Worm (Caenorhabditis elegans) whole organism, L3 larva: Measurements from ENCODE around the gene rtfo-1.
A peak's percentile ranks its signal among the peaks of the same experiment; 100 is the strongest.

Experiments
- ZK546.5 ChIP-seq: sonication (generic microtip); optimal IDR thresholded peaks from 2 replicates; lab custom pipeline; 2017; ENCODE audit warnings: missing biosample characterization, missing genetic modification characterization
- aly-2 ChIP-seq: fragments of 150-350 bp; optimal IDR thresholded peaks from 2 replicates; lab custom pipeline; 2014; ENCODE audit warnings: missing biosample characterization, missing genetic modification characterization
- ama-1 ChIP-seq: fragments of 150-350 bp; optimal IDR thresholded peaks from 2 replicates; lab custom pipeline; 2018
- ceh-16 ChIP-seq: sonication (generic microtip); optimal IDR thresholded peaks from 2 replicates; lab custom pipeline; 2017; ENCODE audit warnings: missing biosample characterization, missing genetic modification characterization
- ceh-28 ChIP-seq: fragments of 150-350 bp; optimal IDR thresholded peaks from 2 replicates; lab custom pipeline; 2014; ENCODE audit warnings: missing biosample characterization, missing genetic modification reagents, missing genetic modification characterization
- ceh-82 ChIP-seq: fragments of 150-350 bp; optimal IDR thresholded peaks from 2 replicates; lab custom pipeline; 2014; ENCODE audit warnings: missing biosample characterization, missing genetic modification characterization
- ceh-9 ChIP-seq: sonication (generic microtip); optimal IDR thresholded peaks from 2 replicates; lab custom pipeline; 2018; ENCODE audit warnings: missing biosample characterization, missing genetic modification characterization
- egl-27 ChIP-seq: sonication (generic microtip); optimal IDR thresholded peaks from 4 replicates; lab custom pipeline; 2017; ENCODE audit warnings: missing biosample characterization, missing genetic modification reagents, missing genetic modification characterization
- elt-1 ChIP-seq: fragments of 150-350 bp; optimal IDR thresholded peaks from 2 replicates; lab custom pipeline; 2014; ENCODE audit warnings: missing biosample characterization, missing genetic modification characterization
- elt-2 ChIP-seq: sonication (generic microtip); optimal IDR thresholded peaks from 2 replicates; lab custom pipeline; 2016; ENCODE audit warnings: missing genetic modification reagents, mild to moderate bottlenecking, missing genetic modification characterization, missing compliant biosample characterization
- elt-3 ChIP-seq, 3 experiments: fragments of 150-350 bp in 1 of 3; sonication (generic microtip) in 2 of 3; optimal IDR thresholded peaks; 2 replicates in 2 of 3; 4 replicates in 1 of 3; lab custom pipeline; 2014 to 2017; ENCODE audit warnings: missing biosample characterization in 3 of 3, missing genetic modification characterization in 3 of 3
- eor-1 ChIP-seq, 2 experiments: fragments of 150-350 bp; optimal IDR thresholded peaks; 2 replicates each; lab custom pipeline; 2014 to 2018; ENCODE audit warnings: missing biosample characterization in 2 of 2, missing genetic modification characterization in 2 of 2
- fkh-10 ChIP-seq: sonication (generic microtip); optimal IDR thresholded peaks from 2 replicates; lab custom pipeline; 2017; ENCODE audit warnings: missing biosample characterization, missing genetic modification reagents, missing genetic modification characterization
- fkh-2 ChIP-seq: fragments of 150-350 bp; optimal IDR thresholded peaks from 2 replicates; lab custom pipeline; 2014; ENCODE audit warnings: missing biosample characterization, missing genetic modification reagents, missing genetic modification characterization
- fos-1 ChIP-seq: fragments of 150-350 bp; optimal IDR thresholded peaks from 2 replicates; lab custom pipeline; 2014; ENCODE audit warnings: missing biosample characterization, missing genetic modification characterization
- jun-1 ChIP-seq: fragments of 150-350 bp; optimal IDR thresholded peaks from 2 replicates; lab custom pipeline; 2014; ENCODE audit warnings: missing biosample characterization, missing genetic modification reagents, missing genetic modification characterization
- lin-39 ChIP-seq: fragments of 150-350 bp; optimal IDR thresholded peaks from 2 replicates; lab custom pipeline; 2018; ENCODE audit warnings: missing biosample characterization, missing genetic modification reagents, missing genetic modification characterization
- lsy-12 ChIP-seq: sonication (generic microtip); optimal IDR thresholded peaks from 2 replicates; lab custom pipeline; 2016; ENCODE audit warnings: mild to moderate bottlenecking, missing genetic modification characterization, missing compliant biosample characterization
- mml-1 ChIP-seq: fragments of 150-350 bp; sonication (generic microtip); optimal IDR thresholded peaks from 3 replicates; lab custom pipeline; 2014; ENCODE audit warnings: missing biosample characterization, missing genetic modification characterization
- nfya-1 ChIP-seq: sonication (generic microtip); optimal IDR thresholded peaks from 2 replicates; lab custom pipeline; 2017; ENCODE audit warnings: missing genetic modification characterization, mild to moderate bottlenecking, missing compliant biosample characterization, antibody characterized with exemption, moderate library complexity; ENCODE audit not compliant: insufficient read depth
- nhr-25 ChIP-seq: sonication (generic microtip); optimal IDR thresholded peaks from 2 replicates; lab custom pipeline; 2017; ENCODE audit warnings: missing biosample characterization, missing genetic modification characterization
- nhr-28 ChIP-seq: fragments of 150-350 bp; optimal IDR thresholded peaks from 2 replicates; lab custom pipeline; 2014; ENCODE audit warnings: missing biosample characterization, missing genetic modification characterization
- nhr-67 ChIP-seq: fragments of 150-350 bp; optimal IDR thresholded peaks from 2 replicates; lab custom pipeline; 2014; ENCODE audit warnings: missing biosample characterization, missing genetic modification characterization
- nhr-76 ChIP-seq: fragments of 150-350 bp; sonication (generic microtip); optimal IDR thresholded peaks from 5 replicates; lab custom pipeline; 2014; ENCODE audit warnings: missing biosample characterization, missing genetic modification characterization
- nhr-77 ChIP-seq: fragments of 150-350 bp; optimal IDR thresholded peaks from 2 replicates; lab custom pipeline; 2014; ENCODE audit warnings: missing biosample characterization, missing genetic modification characterization
- pha-4 ChIP-seq: fragments of 150-350 bp; optimal IDR thresholded peaks from 2 replicates; lab custom pipeline; 2014; ENCODE audit warnings: missing biosample characterization, missing genetic modification reagents, missing genetic modification characterization
- pqm-1 ChIP-seq: fragments of 150-350 bp; optimal IDR thresholded peaks from 2 replicates; lab custom pipeline; 2017; ENCODE audit warnings: missing biosample characterization, missing genetic modification characterization, inconsistent platforms
- sea-2 ChIP-seq: fragments of 150-350 bp; sonication (generic microtip); optimal IDR thresholded peaks from 4 replicates; lab custom pipeline; 2014; ENCODE audit warnings: missing biosample characterization, missing genetic modification reagents, missing genetic modification characterization
- skn-1 ChIP-seq: fragments of 150-350 bp; optimal IDR thresholded peaks from 2 replicates; lab custom pipeline; 2014; ENCODE audit warnings: missing biosample characterization, missing genetic modification characterization
- snpc-4 ChIP-seq: fragments of 150-350 bp; optimal IDR thresholded peaks from 2 replicates; lab custom pipeline; 2014; ENCODE audit warnings: missing biosample characterization, missing genetic modification characterization
- unc-39 ChIP-seq: sonication (generic microtip); optimal IDR thresholded peaks from 4 replicates; lab custom pipeline; 2017; ENCODE audit warnings: missing biosample characterization, missing genetic modification characterization
- unc-62 ChIP-seq: fragments of 150-350 bp; sonication (generic microtip); optimal IDR thresholded peaks from 4 replicates; lab custom pipeline; 2014; ENCODE audit warnings: missing biosample characterization, missing genetic modification reagents, missing genetic modification characterization
- zag-1 ChIP-seq: fragments of 150-350 bp; optimal IDR thresholded peaks from 2 replicates; lab custom pipeline; 2014; ENCODE audit warnings: missing biosample characterization, missing genetic modification characterization

The rtfo-1 gene

DNA sequence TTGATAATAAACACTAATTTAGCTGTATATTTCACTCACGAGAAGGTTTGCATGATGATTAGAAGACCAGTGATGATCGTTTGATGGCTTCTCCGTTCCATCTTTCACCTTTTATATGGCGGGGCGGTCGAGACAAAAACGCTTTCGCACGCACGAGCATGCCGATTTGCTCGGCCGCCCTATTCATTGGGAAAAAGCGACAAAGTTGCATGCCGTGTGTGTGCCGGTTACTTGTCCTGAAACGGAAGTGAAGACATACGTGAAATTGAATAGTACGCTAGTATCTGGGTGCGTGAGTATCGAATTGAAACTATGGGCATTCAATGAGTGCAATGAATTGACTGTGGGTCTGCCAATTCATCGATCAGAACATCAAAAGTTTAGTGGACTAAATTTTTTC is 40.4 kb upstream of the rtfo-1 start, which contains the start of gene idpc-5:
TSS of gene idpc-5 (minus strand) at position 101 of the 400 bp plus-strand sequence.
- TF ChIP-seq ZK546.5 (tag; lab: Kevin White, UChicago) (no peak), lsy-12 (tag; lab: Kevin White, UChicago) (no peak), ceh-9 (tag; lab: Kevin White, UChicago) (no peak), elt-2 (no peak), jun-1 (tag; lab: Kevin White, UChicago) (no peak), skn-1 (tag; lab: Kevin White, UChicago) (no peak), sea-2 (no peak)

DNA sequence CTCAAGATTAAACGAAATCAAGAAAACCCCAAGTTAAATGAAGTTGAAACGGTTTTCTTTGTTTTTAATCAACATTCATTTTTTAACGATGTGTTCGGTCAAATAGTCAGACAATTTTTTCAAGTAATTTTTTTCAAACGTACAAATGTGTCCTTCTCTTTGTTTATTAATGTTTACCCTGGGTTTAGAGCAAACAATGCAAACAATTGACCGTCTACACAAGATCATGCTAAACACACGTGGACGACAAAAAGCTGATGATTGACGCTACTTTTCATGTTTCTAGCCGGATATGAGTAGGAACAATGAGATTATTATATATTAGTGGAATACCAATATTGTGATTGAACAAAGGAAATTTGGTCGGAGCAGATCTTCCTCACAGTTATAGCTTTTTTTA is 39.0 kb upstream of the rtfo-1 start:
- TF ChIP-seq pha-4 (tag; lab: Kevin White, UChicago) (peak; percentile 51), elt-3 (tag; optimal IDR thresholded peaks at IDR 0.05; lab: Kevin White, UChicago) (no peak), snpc-4 (tag; lab: Kevin White, UChicago) (no peak), lin-39 (tag; lab: Kevin White, UChicago) (no peak)

DNA sequence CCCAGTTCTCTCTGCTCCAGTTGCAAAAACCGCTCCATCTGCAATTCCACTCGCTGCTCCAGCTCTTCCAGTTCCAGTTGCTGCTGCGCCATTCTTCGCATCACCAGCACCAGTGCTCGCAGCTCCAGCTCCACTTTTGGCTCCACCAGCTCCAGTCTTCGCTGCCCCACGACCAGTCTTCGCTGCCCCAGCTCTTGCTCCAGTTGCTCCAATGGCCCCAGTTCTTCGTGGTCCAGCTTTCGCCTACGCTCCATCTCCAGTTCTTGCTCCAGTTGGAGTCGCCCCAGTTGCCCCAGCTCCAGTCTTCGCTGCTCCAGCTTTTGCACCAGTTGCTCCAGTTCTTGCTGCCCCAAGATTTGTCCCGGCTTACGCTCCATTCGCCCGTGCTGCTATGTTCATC is 38.0 kb upstream of the rtfo-1 start:
- TF ChIP-seq elt-3 (tag; optimal IDR thresholded peaks at IDR 0.05; lab: Kevin White, UChicago) (no peak), pha-4 (tag; lab: Kevin White, UChicago) (no peak), snpc-4 (tag; lab: Kevin White, UChicago) (no peak), skn-1 (tag; lab: Kevin White, UChicago) (no peak), ama-1 (lab: Kevin White, UChicago) (no peak), unc-39 (tag; lab: Kevin White, UChicago) (no peak), mml-1 (tag; lab: Kevin White, UChicago) (no peak)
- TF ChIP-seq, all 47 proteins: peak for 0

DNA sequence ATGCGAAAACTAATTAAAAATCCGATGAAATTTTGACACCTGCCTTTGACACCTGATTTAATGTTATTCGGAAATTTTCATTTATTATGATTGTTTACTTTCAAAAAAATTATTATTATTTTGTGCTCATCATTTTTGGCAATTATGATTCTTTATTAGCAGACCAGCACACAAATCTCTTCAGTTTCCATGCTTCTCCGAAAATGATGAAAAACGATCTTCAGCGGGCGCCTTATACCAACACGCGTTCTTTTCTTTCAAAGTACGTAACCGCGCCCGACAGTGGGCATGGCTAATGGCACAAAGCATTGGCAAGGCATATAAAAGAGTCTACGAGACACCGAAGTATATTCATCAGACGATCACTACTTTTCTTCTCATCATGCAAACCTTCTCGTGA is 37.4 kb upstream of the rtfo-1 start, which contains the start of gene idpc-6:
TSS of gene idpc-6 (plus strand) at position 301 of the 400 bp plus-strand sequence.
- no peak for TF ChIP-seq elt-3 (tag; optimal IDR thresholded peaks at IDR 0.05; lab: Kevin White, UChicago)

DNA sequence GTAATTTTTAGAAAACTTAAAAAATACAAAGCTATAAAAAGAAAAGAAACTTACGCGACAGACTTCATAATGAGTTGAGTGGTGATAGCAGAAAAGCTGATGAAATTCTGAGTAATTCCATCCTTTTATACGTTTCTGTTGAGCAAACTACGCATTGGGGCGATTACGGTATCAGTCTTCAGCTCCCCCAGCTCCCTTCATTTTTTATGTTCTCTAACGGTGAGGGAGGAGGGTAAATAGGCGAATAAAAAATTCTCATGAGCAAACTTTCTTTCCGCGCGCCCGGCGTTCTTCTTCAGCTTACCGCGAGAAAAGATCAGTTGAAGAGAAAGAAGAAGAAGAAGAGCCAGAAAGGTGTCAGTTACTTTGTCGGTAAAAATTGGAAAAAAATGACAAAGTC is 36.5 kb upstream of the rtfo-1 start, which contains the start of gene idpc-7:
TSS of gene idpc-7 (minus strand) at position 101 of the 400 bp plus-strand sequence.
- no peak for TF ChIP-seq fkh-2
- no peak for TF ChIP-seq ceh-28 (tag; lab: Kevin White, UChicago)
- no peak for TF ChIP-seq egl-27 (tag; lab: Kevin White, UChicago)
- TF ChIP-seq fos-1 (tag; lab: Kevin White, UChicago) = no peak
- no peak for TF ChIP-seq fkh-10 (GFP tag; lab: Kevin White, UChicago)
- no peak for TF ChIP-seq ceh-82 (tag; lab: Kevin White, UChicago)
- TF ChIP-seq nhr-25 (tag; lab: Kevin White, UChicago) = no peak
- no peak for TF ChIP-seq ceh-16 (tag; lab: Kevin White, UChicago)

DNA sequence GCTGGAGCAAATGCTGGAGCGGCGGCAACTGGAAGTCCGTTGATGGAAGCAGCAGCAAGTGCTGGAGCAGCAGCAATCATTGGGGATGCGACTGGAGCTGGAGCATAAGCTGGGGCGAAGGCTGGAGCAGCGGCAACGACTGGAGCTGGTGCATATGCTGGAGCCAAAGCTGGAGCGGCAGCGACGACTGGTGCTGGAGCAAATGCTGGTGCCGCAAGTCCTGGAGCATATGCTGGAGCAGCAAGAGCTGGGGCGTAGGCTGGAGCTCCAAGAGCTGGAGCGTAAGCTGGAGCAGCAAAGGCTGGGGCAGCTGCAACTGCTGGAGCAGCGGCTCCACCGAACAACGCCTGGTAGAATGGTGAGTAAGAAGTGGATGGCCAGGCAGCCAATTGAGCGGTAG is 36.0 kb upstream of the rtfo-1 start:
- TF ChIP-seq pqm-1 (tag; lab: Kevin White, UChicago) (no peak), pha-4 (tag; lab: Kevin White, UChicago) (no peak), nhr-77 (tag; lab: Kevin White, UChicago) (no peak)

DNA sequence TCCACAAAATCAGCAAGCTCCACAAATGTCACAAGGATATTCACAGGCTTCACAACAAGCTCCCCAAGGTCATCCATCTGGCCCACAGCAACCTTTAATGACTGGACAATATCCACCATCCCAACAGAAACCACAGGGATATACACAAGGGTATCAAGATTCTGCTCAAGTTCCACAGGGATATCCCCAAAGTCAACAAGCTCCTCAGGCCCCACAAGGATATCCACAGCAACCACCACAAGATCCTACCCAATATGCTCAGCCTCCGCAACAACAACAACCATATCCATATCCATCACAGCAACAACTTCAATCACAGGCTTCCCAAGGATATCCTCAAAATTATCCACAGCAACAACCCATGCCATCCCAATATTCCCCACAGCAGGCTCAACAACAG is 34.2 kb upstream of the rtfo-1 start:
- TF ChIP-seq mml-1 (tag; lab: Kevin White, UChicago) = no peak
- TF ChIP-seq unc-62 (GFP tag; lab: Kevin White, UChicago) = no peak
- no peak for TF ChIP-seq nhr-67
- TF ChIP-seq lsy-12 (tag; lab: Kevin White, UChicago) = no peak
- no peak for TF ChIP-seq ceh-9 (tag; lab: Kevin White, UChicago)
- TF ChIP-seq nhr-77 (tag; lab: Kevin White, UChicago) = no peak
- no peak for TF ChIP-seq ZK546.5 (tag; lab: Kevin White, UChicago)
- TF ChIP-seq skn-1 (tag; lab: Kevin White, UChicago) = no peak
- no peak for TF ChIP-seq ceh-82 (tag; lab: Kevin White, UChicago)
- TF ChIP-seq nhr-28 (tag; lab: Kevin White, UChicago) = no peak
- no peak for TF ChIP-seq nfya-1 (tag; lab: Kevin White, UChicago)
- no peak for TF ChIP-seq ceh-28 (tag; lab: Kevin White, UChicago)
- TF ChIP-seq aly-2 (tag; lab: Kevin White, UChicago) = no peak
- no peak for TF ChIP-seq nhr-76 (tag; lab: Kevin White, UChicago)
- TF ChIP-seq elt-1 (tag; lab: Kevin White, UChicago) = no peak
- no peak for TF ChIP-seq zag-1 (tag; lab: Kevin White, UChicago)
- no peak for TF ChIP-seq pha-4 (tag; lab: Kevin White, UChicago)
- no peak for TF ChIP-seq fkh-10 (GFP tag; lab: Kevin White, UChicago)
- TF ChIP-seq eor-1 (tag; optimal IDR thresholded peaks at IDR 0.05; lab: Kevin White, UChicago) = no peak
- no peak for TF ChIP-seq elt-2
- TF ChIP-seq, all 47 proteins: peak for 0
